Fruit fly (Drosophila melanogaster) whole organism, embryonic: ENCODE data around the gene Osi17.

ENCODE experiments used
- Antp ChIP-seq: fragments of 200-800 bp; sonication (Bioruptor generic); optimal IDR thresholded peaks from 3 replicates; lab custom pipeline; 2016; ENCODE audit warnings: missing biosample characterization, missing genetic modification characterization
- Asciz ChIP-seq: fragments of 200-800 bp; sonication (Bioruptor generic); optimal IDR thresholded peaks from 2 replicates; lab custom pipeline; 2017; ENCODE audit warnings: missing biosample characterization, mild to moderate bottlenecking, missing genetic modification characterization, missing genetic modification reagents
- Atf-2 ChIP-seq: fragments of 200-800 bp; sonication (Bioruptor generic); optimal IDR thresholded peaks from 2 replicates; lab custom pipeline; 2016; ENCODE audit warnings: missing biosample characterization, missing genetic modification characterization
- Bteb2 ChIP-seq: fragments of 200-800 bp; sonication (Bioruptor generic); optimal IDR thresholded peaks from 2 replicates; lab custom pipeline; 2016; ENCODE audit warnings: missing biosample characterization, missing genetic modification characterization
- CG11456 ChIP-seq: fragments of 200-800 bp; sonication (Bioruptor generic); IDR thresholded peaks from 3 replicates; pipeline ENCODE4 v1.3.6; 2022; ENCODE audit warnings: missing biosample characterization, missing genetic modification characterization
- CG12155 ChIP-seq: fragments of 200-800 bp; sonication (Bioruptor generic); optimal IDR thresholded peaks from 3 replicates; lab custom pipeline; 2016; ENCODE audit warnings: missing biosample characterization, missing genetic modification characterization
- CG1233 ChIP-seq: fragments of 200-800 bp; sonication (Bioruptor generic); optimal IDR thresholded peaks from 4 replicates; lab custom pipeline; 2018; ENCODE audit warnings: missing biosample characterization, mild to moderate bottlenecking, missing genetic modification characterization
- CG15696 ChIP-seq: fragments of 200-800 bp; sonication (Bioruptor generic); optimal IDR thresholded peaks from 2 replicates; lab custom pipeline; 2019; ENCODE audit warnings: missing biosample characterization, mild to moderate bottlenecking, missing genetic modification characterization, moderate library complexity
- CG2202 ChIP-seq: fragments of 200-800 bp; sonication (Bioruptor generic); optimal IDR thresholded peaks from 2 replicates; lab custom pipeline; 2018; ENCODE audit warnings: missing biosample characterization, mild to moderate bottlenecking, missing genetic modification characterization
- CG30020 ChIP-seq: fragments of 200-800 bp; optimal IDR thresholded peaks from 2 replicates; lab custom pipeline; 2019; ENCODE audit warnings: missing biosample characterization, mild to moderate bottlenecking, missing genetic modification characterization, moderate library complexity
- CG31224 ChIP-seq: fragments of 200-800 bp; sonication (Bioruptor generic); IDR thresholded peaks from 2 replicates; pipeline ENCODE4 v1.3.6; 2022; ENCODE audit warnings: missing biosample characterization, missing genetic modification characterization
- CG32532 ChIP-seq: fragments of 200-800 bp; sonication (Bioruptor generic); IDR thresholded peaks from 2 replicates; pipeline ENCODE4 v1.3.6; 2022; ENCODE audit warnings: missing biosample characterization, missing genetic modification characterization
- CG4282 ChIP-seq: fragments of 200-800 bp; sonication (Bioruptor generic); optimal IDR thresholded peaks from 2 replicates; lab custom pipeline; 2016; ENCODE audit warnings: missing biosample characterization, missing genetic modification characterization
- CG4404 ChIP-seq: fragments of 200-800 bp; sonication (Bioruptor generic); IDR thresholded peaks from 2 replicates; pipeline ENCODE4 v1.3.6; 2022; ENCODE audit warnings: missing biosample characterization, missing genetic modification characterization
- CG4730 ChIP-seq: fragments of 200-800 bp; sonication (Bioruptor generic); IDR thresholded peaks from 2 replicates; pipeline ENCODE4 v1.3.6; 2022; ENCODE audit warnings: missing biosample characterization, missing genetic modification characterization
- CG4820 ChIP-seq: fragments of 200-800 bp; sonication (Bioruptor generic); optimal IDR thresholded peaks from 3 replicates; lab custom pipeline; 2016; ENCODE audit warnings: missing biosample characterization, missing genetic modification characterization
- CG5180 ChIP-seq: fragments of 200-800 bp; sonication (Bioruptor generic); optimal IDR thresholded peaks from 3 replicates; lab custom pipeline; 2017; ENCODE audit warnings: missing biosample characterization, missing genetic modification characterization, mild to moderate bottlenecking, moderate library complexity, missing genetic modification reagents
- CG5245 ChIP-seq: fragments of 200-800 bp; sonication (Bioruptor generic); optimal IDR thresholded peaks from 3 replicates; lab custom pipeline; 2016; ENCODE audit warnings: missing biosample characterization, missing genetic modification characterization
- CG8089 ChIP-seq: fragments of 200-800 bp; sonication (Bioruptor generic); optimal IDR thresholded peaks from 3 replicates; lab custom pipeline; 2016; ENCODE audit warnings: missing biosample characterization, missing genetic modification characterization
- CG8944 ChIP-seq: fragments of 200-800 bp; sonication (Bioruptor generic); optimal IDR thresholded peaks from 3 replicates; lab custom pipeline; 2016; ENCODE audit warnings: missing biosample characterization, missing genetic modification characterization
- CG9876 ChIP-seq: fragments of 200-800 bp; sonication (Bioruptor generic); optimal IDR thresholded peaks from 2 replicates; lab custom pipeline; 2016; ENCODE audit warnings: missing biosample characterization, missing genetic modification characterization
- D19A ChIP-seq: fragments of 200-800 bp; optimal IDR thresholded peaks from 3 replicates; lab custom pipeline; 2019; ENCODE audit warnings: missing biosample characterization, mild to moderate bottlenecking, missing genetic modification characterization, moderate library complexity
- Dfd ChIP-seq, 2 experiments: fragments of >200 bp; optimal IDR thresholded peaks; 2 replicates each; lab custom pipeline; 2017; ENCODE audit warnings: missing biosample characterization in 2 of 2, missing genetic modification characterization in 2 of 2
- Dip3 ChIP-seq: fragments of 200-800 bp; sonication (Bioruptor generic); optimal IDR thresholded peaks from 3 replicates; lab custom pipeline; 2016; ENCODE audit warnings: missing biosample characterization, missing genetic modification characterization
- Elba2 ChIP-seq: fragments of 200-800 bp; sonication (Bioruptor generic); optimal IDR thresholded peaks from 3 replicates; lab custom pipeline; 2016; ENCODE audit warnings: missing biosample characterization, missing genetic modification characterization
- Gsc ChIP-seq: fragments of 200-800 bp; sonication (Bioruptor generic); IDR thresholded peaks from 2 replicates; pipeline ENCODE4 v1.3.6; 2022; ENCODE audit warnings: missing biosample characterization, missing genetic modification characterization
- H2.0 ChIP-seq: fragments of 200-800 bp; sonication (Bioruptor generic); IDR thresholded peaks from 2 replicates; pipeline ENCODE4 v1.3.6; 2022; ENCODE audit warnings: missing biosample characterization, missing genetic modification characterization
- HLH4C ChIP-seq: fragments of 200-800 bp; sonication (Bioruptor generic); IDR thresholded peaks from 3 replicates; pipeline ENCODE4 v1.3.6; 2022; ENCODE audit warnings: missing biosample characterization, missing genetic modification characterization; ENCODE audit not compliant: partially characterized antibody
- Hsf ChIP-seq: fragments of 200-800 bp; sonication (Bioruptor generic); optimal IDR thresholded peaks from 3 replicates; lab custom pipeline; 2016; ENCODE audit warnings: missing biosample characterization, missing genetic modification characterization
- Nf-YB ChIP-seq: fragments of 200-800 bp; sonication (Bioruptor generic); optimal IDR thresholded peaks from 3 replicates; lab custom pipeline; 2019; ENCODE audit warnings: missing biosample characterization, mild to moderate bottlenecking, missing genetic modification characterization, moderate library complexity
- Sox102F ChIP-seq: fragments of 200-800 bp; sonication (Bioruptor generic); optimal IDR thresholded peaks from 2 replicates; lab custom pipeline; 2018; ENCODE audit warnings: missing biosample characterization, mild to moderate bottlenecking, missing genetic modification characterization, moderate library complexity
- Sry-β ChIP-seq: fragments of 200-800 bp; sonication (Bioruptor generic); optimal IDR thresholded peaks from 2 replicates; lab custom pipeline; 2018; ENCODE audit warnings: missing biosample characterization, mild to moderate bottlenecking, missing genetic modification characterization, moderate library complexity
- btn ChIP-seq: fragments of 200-800 bp; sonication (Bioruptor generic); optimal IDR thresholded peaks from 2 replicates; lab custom pipeline; 2016; ENCODE audit warnings: missing biosample characterization, missing genetic modification characterization
- chinmo ChIP-seq: fragments of 200-800 bp; sonication (Bioruptor generic); IDR thresholded peaks from 4 replicates; pipeline ENCODE4 v1.3.6; 2022; ENCODE audit warnings: missing biosample characterization, missing genetic modification characterization; ENCODE audit not compliant: partially characterized antibody
- dati ChIP-seq: fragments of 200-800 bp; sonication (Bioruptor generic); IDR thresholded peaks from 2 replicates; pipeline ENCODE4 v1.3.6; 2022; ENCODE audit warnings: missing biosample characterization, missing genetic modification characterization
- emc ChIP-seq: fragments of 200-800 bp; sonication (Bioruptor generic); optimal IDR thresholded peaks from 2 replicates; lab custom pipeline; 2016; ENCODE audit warnings: missing biosample characterization, missing genetic modification characterization
- fu2 ChIP-seq: fragments of 200-800 bp; sonication (Bioruptor generic); optimal IDR thresholded peaks from 2 replicates; lab custom pipeline; 2016; ENCODE audit warnings: missing biosample characterization, missing genetic modification characterization
- inv ChIP-seq: fragments of 200-800 bp; sonication (Bioruptor generic); IDR thresholded peaks from 2 replicates; pipeline ENCODE4 v1.3.6; 2022; ENCODE audit warnings: missing biosample characterization, missing genetic modification characterization; ENCODE audit not compliant: partially characterized antibody
- ken ChIP-seq: fragments of 200-800 bp; sonication (Bioruptor generic); IDR thresholded peaks from 3 replicates; pipeline ENCODE4 v1.3.6; 2022; ENCODE audit warnings: missing biosample characterization, missing genetic modification characterization
- knrl ChIP-seq: fragments of 200-800 bp; sonication (Bioruptor generic); IDR thresholded peaks from 3 replicates; pipeline ENCODE4 v1.3.6; 2022; ENCODE audit warnings: missing biosample characterization, missing genetic modification characterization; ENCODE audit not compliant: partially characterized antibody
- mam ChIP-seq: fragments of 200-800 bp; sonication (Bioruptor generic); optimal IDR thresholded peaks from 3 replicates; lab custom pipeline; 2016; ENCODE audit warnings: missing biosample characterization, missing genetic modification characterization
- otp ChIP-seq: fragments of 200-800 bp; sonication (Bioruptor generic); IDR thresholded peaks from 3 replicates; pipeline ENCODE4, ENCODE4 v1.3.6; 2022; ENCODE audit warnings: missing biosample characterization, missing genetic modification characterization
- p53 ChIP-seq: fragments of 200-800 bp; sonication (Bioruptor generic); optimal IDR thresholded peaks from 2 replicates; lab custom pipeline; 2016; ENCODE audit warnings: missing biosample characterization, missing genetic modification characterization
- psq ChIP-seq: fragments of 200-800 bp; sonication (Bioruptor generic); optimal IDR thresholded peaks from 2 replicates; lab custom pipeline; 2017; ENCODE audit warnings: missing biosample characterization, missing genetic modification characterization
- run ChIP-seq: fragments of 200-800 bp; sonication (Bioruptor generic); optimal IDR thresholded peaks from 3 replicates; lab custom pipeline; 2018; ENCODE audit warnings: missing biosample characterization, mild to moderate bottlenecking, missing genetic modification characterization
- sc ChIP-seq, 3 experiments: fragments of >200 bp in 2 of 3; fragments of 200-800 bp in 1 of 3; sonication (Bioruptor generic) in 1 of 3; optimal IDR thresholded peaks; 2 replicates in 2 of 3; 3 replicates in 1 of 3; lab custom pipeline; 2017; ENCODE audit warnings: mild to moderate bottlenecking in 1 of 3, missing biosample characterization in 1 of 3, missing genetic modification characterization in 1 of 3, missing genetic modification reagents in 1 of 3
- schlank ChIP-seq: fragments of 200-800 bp; sonication (Bioruptor generic); optimal IDR thresholded peaks from 2 replicates; lab custom pipeline; 2018; ENCODE audit warnings: missing biosample characterization, mild to moderate bottlenecking, missing genetic modification characterization
- sima ChIP-seq: fragments of 200-800 bp; sonication (Bioruptor generic); optimal IDR thresholded peaks from 2 replicates; lab custom pipeline; 2016; ENCODE audit warnings: missing biosample characterization, missing genetic modification characterization
- slou ChIP-seq: fragments of 200-800 bp; sonication (Bioruptor generic); optimal IDR thresholded peaks from 3 replicates; lab custom pipeline; 2016; ENCODE audit warnings: missing biosample characterization, missing genetic modification characterization
- usp ChIP-seq: fragments of >200 bp; optimal IDR thresholded peaks from 2 replicates; lab custom pipeline; 2017; ENCODE audit warnings: missing biosample characterization, missing genetic modification characterization

Osi17 gene

DNA sequence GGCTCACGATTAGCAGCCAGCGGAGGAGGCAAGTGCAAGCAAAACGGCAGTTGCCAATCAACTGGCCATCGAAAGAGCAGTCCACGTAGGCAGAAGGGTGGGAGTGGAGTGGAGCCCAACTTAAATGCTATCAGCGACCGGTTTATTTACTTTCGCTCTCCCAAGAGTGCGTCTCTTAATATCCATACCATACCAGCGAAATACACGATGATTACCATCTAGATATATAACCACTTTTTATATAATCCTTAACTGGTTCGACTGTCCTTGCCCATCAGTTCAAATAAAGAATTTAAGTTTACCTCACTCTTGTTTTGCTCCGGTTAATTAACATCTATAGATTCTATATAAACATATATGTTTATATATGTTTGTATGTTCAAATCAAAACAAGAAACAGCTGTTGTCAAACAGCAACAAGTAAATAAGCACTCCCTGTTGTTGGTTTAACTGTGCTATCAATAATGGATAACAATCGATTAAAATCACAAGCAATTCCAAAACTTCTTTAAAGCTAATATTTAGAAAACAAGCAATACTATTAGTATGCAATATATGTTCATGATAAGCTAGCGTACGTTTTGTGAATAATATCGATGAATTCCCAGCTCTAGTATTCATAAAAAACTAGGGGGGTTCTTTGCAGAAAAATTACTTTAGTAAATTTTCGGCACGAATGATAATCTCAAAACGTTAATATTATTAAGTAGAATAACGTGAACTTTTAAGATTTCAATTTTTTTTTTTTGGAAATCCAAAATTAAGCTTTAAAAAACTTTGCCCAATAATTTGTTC, 62.1 kb downstream of the Osi17 start (continued):
- TF ChIP-seq Antp (GFP tag; lab: Kevin White, UChicago) (no peak), run (no peak), H2.0 (no peak), CG5180 (GFP tag; lab: Kevin White, UChicago) (no peak), CG2202 (tag; lab: Kevin White, UChicago) (peak; percentile 22), fu2 (GFP tag; lab: Kevin White, UChicago) (no peak), CG1233 (GFP tag; lab: Kevin White, UChicago) (peak; percentile 61), usp (GFP tag; lab: Kevin White, UChicago) (no peak), sc (optimal IDR thresholded peaks at IDR 0.05; lab: Kevin White, UChicago) (no peak), sc (GFP tag; optimal IDR thresholded peaks at IDR 0.05; lab: Kevin White, UChicago) (no peak), emc (GFP tag; lab: Kevin White, UChicago) (no peak), Asciz (GFP tag; lab: Kevin White, UChicago) (peak; percentile 72), CG15696 (tag; lab: Kevin White, UChicago) (peak; percentile 19), Hsf (GFP tag; lab: Kevin White, UChicago) (peak; percentile 35), inv (GFP tag; lab: Robert Waterston, UW) (no peak), CG5245 (GFP tag; lab: Kevin White, UChicago) (peak; percentile 22), CG9876 (no peak), knrl (GFP tag; lab: Robert Waterston, UW) (no peak), Bteb2 (GFP tag; lab: Kevin White, UChicago) (peak; percentile 24), psq (GFP tag; lab: Kevin White, UChicago) (peak; percentile 50), mam (GFP tag; lab: Kevin White, UChicago) (peak; percentile 41), ken (GFP tag; lab: Robert Waterston, UW) (no peak), Nf-YB (GFP tag; lab: Kevin White, UChicago) (no peak), Sox102F (GFP tag; lab: Kevin White, UChicago) (no peak), CG4282 (GFP tag; lab: Kevin White, UChicago) (no peak), dati (no peak), otp (GFP tag; lab: Robert Waterston, UW) (no peak; the same call in 2 of the 3 replicates), Atf-2 (no peak), Dip3 (no peak), Dfd (GFP tag; optimal IDR thresholded peaks at IDR 0.05; lab: Kevin White, UChicago) (no peak), CG32532 (peak; percentile 52; the same call in 1 of the 2 replicates), HLH4C (GFP tag; lab: Robert Waterston, UW) (no peak), Elba2 (GFP tag; lab: Kevin White, UChicago) (no peak), CG4730 (GFP tag; lab: Robert Waterston, UW) (no peak), chinmo (GFP tag; lab: Robert Waterston, UW) (0 out of 4 replicates have a peak, but pooled peaks have one; percentile 19), slou (GFP tag; lab: Kevin White, UChicago) (no peak), btn (GFP tag; lab: Kevin White, UChicago) (no peak), CG30020 (tag; lab: Kevin White, UChicago) (peak; percentile 61), D19A (tag; lab: Kevin White, UChicago) (peak; percentile 11), Gsc (no peak), CG4820 (GFP tag; lab: Kevin White, UChicago) (no peak), CG4404 (no peak), CG12155 (GFP tag; lab: Kevin White, UChicago) (peak; percentile 14), schlank (tag; lab: Kevin White, UChicago) (no peak), sima (GFP tag; lab: Kevin White, UChicago) (no peak), p53 (GFP tag; lab: Kevin White, UChicago) (no peak), CG8944 (GFP tag; lab: Kevin White, UChicago) (no peak), CG31224 (GFP tag; lab: Robert Waterston, UW) (0 out of 2 replicates have a peak, but pooled peaks have one; percentile 4), CG8089 (GFP tag; lab: Kevin White, UChicago) (no peak), CG11456 (GFP tag; lab: Robert Waterston, UW) (0 out of 3 replicates have a peak, but pooled peaks have one; percentile 4), Sry-β (no peak)
